Worm (Caenorhabditis elegans) whole organism, L3 larva: Measurements from ENCODE around the gene rpi-2.
A peak's percentile ranks its signal among the peaks of the same experiment; 100 is the strongest.

Experiments used
- R02D3.7 ChIP-seq: fragments of 150-350 bp; optimal IDR thresholded peaks from 2 replicates; lab custom pipeline; 2014; ENCODE audit warnings: missing biosample characterization, missing genetic modification characterization
- ZK546.5 ChIP-seq: sonication (generic microtip); optimal IDR thresholded peaks from 2 replicates; lab custom pipeline; 2017; ENCODE audit warnings: missing biosample characterization, missing genetic modification characterization
- aly-2 ChIP-seq: fragments of 150-350 bp; optimal IDR thresholded peaks from 2 replicates; lab custom pipeline; 2014; ENCODE audit warnings: missing biosample characterization, missing genetic modification characterization
- ceh-16 ChIP-seq: sonication (generic microtip); optimal IDR thresholded peaks from 2 replicates; lab custom pipeline; 2017; ENCODE audit warnings: missing biosample characterization, missing genetic modification characterization
- ceh-28 ChIP-seq: fragments of 150-350 bp; optimal IDR thresholded peaks from 2 replicates; lab custom pipeline; 2014; ENCODE audit warnings: missing biosample characterization, missing genetic modification reagents, missing genetic modification characterization
- ceh-9 ChIP-seq: sonication (generic microtip); optimal IDR thresholded peaks from 2 replicates; lab custom pipeline; 2018; ENCODE audit warnings: missing biosample characterization, missing genetic modification characterization
- daf-12 ChIP-seq: fragments of 150-350 bp; optimal IDR thresholded peaks from 2 replicates; lab custom pipeline; 2014; ENCODE audit warnings: missing biosample characterization, missing genetic modification reagents, missing genetic modification characterization
- egl-27 ChIP-seq: sonication (generic microtip); optimal IDR thresholded peaks from 4 replicates; lab custom pipeline; 2017; ENCODE audit warnings: missing biosample characterization, missing genetic modification reagents, missing genetic modification characterization
- elt-1 ChIP-seq: fragments of 150-350 bp; optimal IDR thresholded peaks from 2 replicates; lab custom pipeline; 2014; ENCODE audit warnings: missing biosample characterization, missing genetic modification characterization
- elt-2 ChIP-seq: sonication (generic microtip); optimal IDR thresholded peaks from 2 replicates; lab custom pipeline; 2016; ENCODE audit warnings: missing genetic modification reagents, mild to moderate bottlenecking, missing genetic modification characterization, missing compliant biosample characterization
- elt-3 ChIP-seq, 3 experiments: fragments of 150-350 bp in 1 of 3; sonication (generic microtip) in 2 of 3; optimal IDR thresholded peaks; 2 replicates in 2 of 3; 4 replicates in 1 of 3; lab custom pipeline; 2014 to 2017; ENCODE audit warnings: missing biosample characterization in 3 of 3, missing genetic modification characterization in 3 of 3
- eor-1 ChIP-seq, 2 experiments: fragments of 150-350 bp; optimal IDR thresholded peaks; 2 replicates each; lab custom pipeline; 2014 to 2018; ENCODE audit warnings: missing biosample characterization in 2 of 2, missing genetic modification characterization in 2 of 2
- lin-39 ChIP-seq: fragments of 150-350 bp; optimal IDR thresholded peaks from 2 replicates; lab custom pipeline; 2018; ENCODE audit warnings: missing biosample characterization, missing genetic modification reagents, missing genetic modification characterization
- lsy-12 ChIP-seq: sonication (generic microtip); optimal IDR thresholded peaks from 2 replicates; lab custom pipeline; 2016; ENCODE audit warnings: mild to moderate bottlenecking, missing genetic modification characterization, missing compliant biosample characterization
- mdl-1 ChIP-seq: fragments of 150-350 bp; optimal IDR thresholded peaks from 2 replicates; lab custom pipeline; 2014; ENCODE audit warnings: missing biosample characterization, missing genetic modification characterization
- mml-1 ChIP-seq: fragments of 150-350 bp; sonication (generic microtip); optimal IDR thresholded peaks from 3 replicates; lab custom pipeline; 2014; ENCODE audit warnings: missing biosample characterization, missing genetic modification characterization
- nfya-1 ChIP-seq: sonication (generic microtip); optimal IDR thresholded peaks from 2 replicates; lab custom pipeline; 2017; ENCODE audit warnings: missing genetic modification characterization, mild to moderate bottlenecking, missing compliant biosample characterization, antibody characterized with exemption, moderate library complexity; ENCODE audit not compliant: insufficient read depth
- nhr-11 ChIP-seq: fragments of 150-350 bp; optimal IDR thresholded peaks from 2 replicates; lab custom pipeline; 2014; ENCODE audit warnings: missing biosample characterization, missing genetic modification characterization
- nhr-23 ChIP-seq: fragments of 150-350 bp; optimal IDR thresholded peaks from 2 replicates; lab custom pipeline; 2014; ENCODE audit warnings: missing biosample characterization, missing genetic modification reagents, missing genetic modification characterization
- nhr-237 ChIP-seq: fragments of 150-350 bp; optimal IDR thresholded peaks from 2 replicates; lab custom pipeline; 2014; ENCODE audit warnings: missing biosample characterization, missing genetic modification characterization
- nhr-25 ChIP-seq: sonication (generic microtip); optimal IDR thresholded peaks from 2 replicates; lab custom pipeline; 2017; ENCODE audit warnings: missing biosample characterization, missing genetic modification characterization
- nhr-28 ChIP-seq: fragments of 150-350 bp; optimal IDR thresholded peaks from 2 replicates; lab custom pipeline; 2014; ENCODE audit warnings: missing biosample characterization, missing genetic modification characterization
- nhr-43 ChIP-seq: sonication (generic microtip); optimal IDR thresholded peaks from 2 replicates; lab custom pipeline; 2016; ENCODE audit warnings: mild to moderate bottlenecking, missing genetic modification characterization, missing compliant biosample characterization; ENCODE audit not compliant: poor library complexity, severe bottlenecking
- nhr-67 ChIP-seq: fragments of 150-350 bp; optimal IDR thresholded peaks from 2 replicates; lab custom pipeline; 2014; ENCODE audit warnings: missing biosample characterization, missing genetic modification characterization
- nhr-76 ChIP-seq: fragments of 150-350 bp; sonication (generic microtip); optimal IDR thresholded peaks from 5 replicates; lab custom pipeline; 2014; ENCODE audit warnings: missing biosample characterization, missing genetic modification characterization
- nhr-77 ChIP-seq: fragments of 150-350 bp; optimal IDR thresholded peaks from 2 replicates; lab custom pipeline; 2014; ENCODE audit warnings: missing biosample characterization, missing genetic modification characterization
- pqm-1 ChIP-seq: fragments of 150-350 bp; optimal IDR thresholded peaks from 2 replicates; lab custom pipeline; 2017; ENCODE audit warnings: missing biosample characterization, missing genetic modification characterization, inconsistent platforms
- sea-2 ChIP-seq: fragments of 150-350 bp; sonication (generic microtip); optimal IDR thresholded peaks from 4 replicates; lab custom pipeline; 2014; ENCODE audit warnings: missing biosample characterization, missing genetic modification reagents, missing genetic modification characterization
- skn-1 ChIP-seq: fragments of 150-350 bp; optimal IDR thresholded peaks from 2 replicates; lab custom pipeline; 2014; ENCODE audit warnings: missing biosample characterization, missing genetic modification characterization
- snpc-4 ChIP-seq: fragments of 150-350 bp; optimal IDR thresholded peaks from 2 replicates; lab custom pipeline; 2014; ENCODE audit warnings: missing biosample characterization, missing genetic modification characterization
- tbx-2 ChIP-seq: sonication (generic microtip); optimal IDR thresholded peaks from 2 replicates; lab custom pipeline; 2016; ENCODE audit warnings: mild to moderate bottlenecking, missing genetic modification characterization, missing compliant biosample characterization
- unc-39 ChIP-seq: sonication (generic microtip); optimal IDR thresholded peaks from 4 replicates; lab custom pipeline; 2017; ENCODE audit warnings: missing biosample characterization, missing genetic modification characterization
- zag-1 ChIP-seq: fragments of 150-350 bp; optimal IDR thresholded peaks from 2 replicates; lab custom pipeline; 2014; ENCODE audit warnings: missing biosample characterization, missing genetic modification characterization
- ztf-11 ChIP-seq: fragments of 150-350 bp; optimal IDR thresholded peaks from 2 replicates; lab custom pipeline; 2014; ENCODE audit warnings: missing biosample characterization, missing genetic modification characterization

rpi-2 gene

ce11 chrIV:1710535-1710934, 527 bp upstream of the rpi-2 start:
- TF ChIP-seq nhr-67 (tag; lab: Kevin White, UChicago) (no peak), elt-3 (tag; optimal IDR thresholded peaks at IDR 0.05; lab: Kevin White, UChicago) (no peak), nhr-28 (tag; lab: Kevin White, UChicago) (no peak), aly-2 (no peak), lin-39 (tag; lab: Kevin White, UChicago) (no peak), nhr-77 (tag; lab: Kevin White, UChicago) (no peak), ceh-16 (tag; lab: Kevin White, UChicago) (no peak), unc-39 (tag; lab: Kevin White, UChicago) (no peak), mml-1 (tag; lab: Kevin White, UChicago) (no peak)

ce11 chrIV:1713618-1714017, 2.6 kb downstream of the rpi-2 start:
- TF ChIP-seq nhr-25 (tag; lab: Kevin White, UChicago) (no peak), egl-27 (tag; lab: Kevin White, UChicago) (no peak), R02D3.7 (no peak), nhr-23 (tag; lab: Kevin White, UChicago) (no peak), lsy-12 (tag; lab: Kevin White, UChicago) (no peak), skn-1 (tag; lab: Kevin White, UChicago) (no peak), nhr-43 (no peak), elt-3 (tag; optimal IDR thresholded peaks at IDR 0.05; lab: Kevin White, UChicago) (no peak), pqm-1 (tag; lab: Kevin White, UChicago) (no peak), nhr-237 (tag; lab: Kevin White, UChicago) (no peak), snpc-4 (tag; lab: Kevin White, UChicago) (no peak), unc-39 (tag; lab: Kevin White, UChicago) (no peak), sea-2 (GFP tag; lab: Kevin White, UChicago) (no peak), elt-1 (tag; lab: Kevin White, UChicago) (no peak)
- TF ChIP-seq, all 47 proteins: peak for 0

- TF ChIP-seq pqm-1 (tag; lab: Kevin White, UChicago), result no peak
- TF ChIP-seq nhr-23 (tag; lab: Kevin White, UChicago), result peak; percentile 14
- no peak for TF ChIP-seq mdl-1
- peak; percentile 60 for TF ChIP-seq nhr-25 (tag; lab: Kevin White, UChicago)
These were observed 4.6 kb downstream of the rpi-2 start for ce11 chrIV:1715705-1716104.

- TF ChIP-seq pqm-1 (tag; lab: Kevin White, UChicago) (no peak), ceh-28 (tag; lab: Kevin White, UChicago) (no peak), nhr-67 (tag; lab: Kevin White, UChicago) (no peak), unc-39 (tag; lab: Kevin White, UChicago) (no peak), nfya-1 (no peak), ztf-11 (no peak), zag-1 (tag; lab: Kevin White, UChicago) (no peak), nhr-11 (tag; lab: Kevin White, UChicago) (no peak), nhr-76 (tag; lab: Kevin White, UChicago) (no peak), ZK546.5 (tag; lab: Kevin White, UChicago) (no peak), skn-1 (tag; lab: Kevin White, UChicago) (no peak), R02D3.7 (no peak), tbx-2 (tag; lab: Kevin White, UChicago) (no peak), daf-12 (tag; lab: Kevin White, UChicago) (no peak), nhr-43 (no peak), nhr-28 (tag; lab: Kevin White, UChicago) (no peak), eor-1 (tag; optimal IDR thresholded peaks at IDR 0.05; lab: Kevin White, UChicago) (no peak), elt-1 (tag; lab: Kevin White, UChicago) (no peak), ceh-16 (tag; lab: Kevin White, UChicago) (no peak), elt-2 (tag; lab: Kevin White, UChicago) (no peak)
These were observed 9.4 kb downstream of the rpi-2 start, which contains the start of gene epic-2 for ce11 chrIV:1720474-1720873. epic-2 (plus strand) TSS chrIV:1720790.

- no peak for TF ChIP-seq ceh-9
These were observed 10.5 kb downstream of the rpi-2 start for ce11 chrIV:1721610-1722009.
